Worm (Caenorhabditis elegans): ENCODE data around the gene pacl-1.

- TF ChIP-seq C06A6.2 (GFP tag; conservative IDR thresholded peaks at IDR 0.05) (no peak), efl-1 (GFP tag; optimal IDR thresholded peaks at IDR 0.05) (no peak), tlf-1 (GFP tag; optimal IDR thresholded peaks at IDR 0.05) (no peak), F33H1.4 (GFP tag; IDR thresholded peaks at IDR 0.05) (no peak), snpc-4 (GFP tag; optimal IDR thresholded peaks at IDR 0.05) (no peak), snpc-4 (tag; optimal IDR thresholded peaks at IDR 0.05) (no peak), nhr-80 (tag; optimal IDR thresholded peaks at IDR 0.05) (no peak), unc-130 (GFP tag; optimal IDR thresholded peaks at IDR 0.05) (no peak), ztf-3 (GFP tag; optimal IDR thresholded peaks at IDR 0.05) (no peak), hlh-26 (GFP tag; conservative IDR thresholded peaks at IDR 0.05) (no peak), F22D6.2 (tag; optimal IDR thresholded peaks at IDR 0.05) (no peak), lin-26 (GFP tag; IDR thresholded peaks at IDR 0.05) (no peak)
These were observed 41.6 kb downstream of the pacl-1 start, which contains the start of gene clec-233 for ce11 chrV:16233624-16234023.

Data from whole organism, young adult.